Fruit fly (Drosophila melanogaster) whole organism, pupa: Measurements from ENCODE around the gene CG7579.

ENCODE experiments used
- CG10348 ChIP-seq: fragments of 200-800 bp; sonication (Bioruptor generic); IDR thresholded peaks from 2 replicates; pipeline ENCODE4 v1.3.6; 2022; ENCODE audit warnings: missing biosample characterization, missing genetic modification characterization
- CG12605 ChIP-seq: fragments of 200-800 bp; sonication (Bioruptor generic); IDR thresholded peaks from 2 replicates; pipeline ENCODE4 v1.3.6; 2022; ENCODE audit warnings: missing biosample characterization, missing genetic modification characterization
- CG13204 ChIP-seq: fragments of 200-800 bp; sonication (Bioruptor generic); optimal IDR thresholded peaks from 2 replicates; lab custom pipeline; 2018; ENCODE audit warnings: missing biosample characterization, mild to moderate bottlenecking, missing genetic modification characterization, moderate library complexity
- CG14655 ChIP-seq: fragments of 200-800 bp; sonication (Bioruptor generic); optimal IDR thresholded peaks from 3 replicates; lab custom pipeline; 2017; ENCODE audit warnings: mild to moderate bottlenecking, missing biosample characterization, missing genetic modification reagents, missing genetic modification characterization
- CG15710 ChIP-seq: fragments of 200-800 bp; sonication (Bioruptor generic); optimal IDR thresholded peaks from 2 replicates; lab custom pipeline; 2018; ENCODE audit warnings: missing biosample characterization, mild to moderate bottlenecking, missing genetic modification characterization, moderate library complexity
- CG17806 ChIP-seq: fragments of 200-800 bp; sonication (Bioruptor generic); optimal IDR thresholded peaks from 2 replicates; lab custom pipeline; 2018; ENCODE audit warnings: missing biosample characterization, mild to moderate bottlenecking, missing genetic modification characterization, moderate library complexity
- CG32121 ChIP-seq: fragments of 200-800 bp; sonication (Bioruptor generic); IDR thresholded peaks from 2 replicates; pipeline ENCODE4 v1.3.6; 2022; ENCODE audit warnings: missing biosample characterization, missing genetic modification characterization
- CG34367 ChIP-seq: fragments of 200-800 bp; sonication (Bioruptor generic); optimal IDR thresholded peaks from 2 replicates; lab custom pipeline; 2018; ENCODE audit warnings: missing biosample characterization, mild to moderate bottlenecking, missing genetic modification characterization
- CG4496 ChIP-seq: fragments of 200-800 bp; sonication (Bioruptor generic); IDR thresholded peaks from 3 replicates; pipeline ENCODE4 v1.3.6; 2022; ENCODE audit warnings: missing biosample characterization, missing genetic modification characterization
- CG8159 ChIP-seq: fragments of 200-800 bp; sonication (Bioruptor generic); optimal IDR thresholded peaks from 3 replicates; lab custom pipeline; 2018; ENCODE audit warnings: missing biosample characterization, mild to moderate bottlenecking, missing genetic modification characterization, moderate library complexity
- CG8301 ChIP-seq: fragments of 200-800 bp; sonication (Bioruptor generic); optimal IDR thresholded peaks from 2 replicates; lab custom pipeline; 2018; ENCODE audit warnings: missing biosample characterization, mild to moderate bottlenecking, missing genetic modification characterization
- CG9948 ChIP-seq: fragments of 200-800 bp; sonication (Bioruptor generic); optimal IDR thresholded peaks from 2 replicates; lab custom pipeline; 2018; ENCODE audit warnings: missing biosample characterization, mild to moderate bottlenecking, missing genetic modification characterization, moderate library complexity
- D1 ChIP-seq: fragments of 200-800 bp; sonication (Bioruptor generic); optimal IDR thresholded peaks from 2 replicates; lab custom pipeline; 2018; ENCODE audit warnings: missing biosample characterization, mild to moderate bottlenecking, missing genetic modification characterization, moderate library complexity
- EcR ChIP-seq: fragments of 200-800 bp; sonication (Bioruptor generic); optimal IDR thresholded peaks from 3 replicates; lab custom pipeline; 2019; ENCODE audit warnings: missing biosample characterization, missing genetic modification characterization, mild to moderate bottlenecking, moderate library complexity, missing genetic modification reagents
- Ets98B ChIP-seq: fragments of 200-800 bp; sonication (Bioruptor generic); IDR thresholded peaks from 2 replicates; pipeline ENCODE4 v1.3.6; 2022; ENCODE audit warnings: missing biosample characterization, missing genetic modification characterization
- Pif1A ChIP-seq: fragments of 200-800 bp; sonication (Bioruptor generic); optimal IDR thresholded peaks from 3 replicates; lab custom pipeline; 2016; ENCODE audit warnings: missing biosample characterization, missing genetic modification characterization
- Pif1B ChIP-seq: fragments of 200-800 bp; sonication (Bioruptor generic); optimal IDR thresholded peaks from 3 replicates; lab custom pipeline; 2016; ENCODE audit warnings: missing biosample characterization, missing genetic modification characterization
- Snoo ChIP-seq: fragments of 200-800 bp; sonication (Bioruptor generic); optimal IDR thresholded peaks from 3 replicates; lab custom pipeline; 2017; ENCODE audit warnings: missing biosample characterization, mild to moderate bottlenecking, missing genetic modification characterization, inconsistent platforms
- fd96Ca ChIP-seq: fragments of 200-800 bp; sonication (Bioruptor generic); IDR thresholded peaks from 3 replicates; pipeline ENCODE4 v1.3.6; 2022; ENCODE audit warnings: missing biosample characterization, missing genetic modification characterization
- gl ChIP-seq: fragments of 200-800 bp; sonication (Bioruptor generic); optimal IDR thresholded peaks from 2 replicates; lab custom pipeline; 2018; ENCODE audit warnings: missing biosample characterization, mild to moderate bottlenecking, missing genetic modification characterization
- rn ChIP-seq: fragments of 200-800 bp; sonication (Bioruptor generic); IDR thresholded peaks from 2 replicates; pipeline ENCODE4 v1.3.6; 2022; ENCODE audit warnings: missing biosample characterization, missing genetic modification characterization

CG7579 gene

DNA sequence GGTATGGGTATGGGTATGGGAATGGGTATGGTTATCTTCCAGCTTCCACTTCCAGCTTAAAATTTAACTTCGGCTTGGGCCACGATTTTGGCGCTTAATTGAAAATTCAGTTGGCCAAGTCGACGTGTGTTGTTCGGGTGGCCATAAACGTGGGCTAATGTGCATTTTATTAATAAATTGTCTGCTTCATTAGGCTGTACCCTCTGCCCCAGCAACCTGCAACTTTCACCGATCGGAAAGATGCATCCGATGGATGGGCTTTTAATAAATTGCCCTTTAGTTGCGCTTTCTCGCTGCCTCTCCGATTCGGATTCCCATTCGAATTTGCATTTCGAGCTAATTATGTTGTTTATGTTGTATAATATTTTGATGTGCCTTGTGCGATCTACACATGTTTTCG lies 11.9 kb upstream of the CG7579 start:
- TF ChIP-seq CG4496 (GFP tag; lab: Robert Waterston, UW): 0 out of 3 replicates have a peak, but pooled peaks have one; percentile 48
- TF ChIP-seq CG9948 (tag; lab: Kevin White, UChicago): no peak

DNA sequence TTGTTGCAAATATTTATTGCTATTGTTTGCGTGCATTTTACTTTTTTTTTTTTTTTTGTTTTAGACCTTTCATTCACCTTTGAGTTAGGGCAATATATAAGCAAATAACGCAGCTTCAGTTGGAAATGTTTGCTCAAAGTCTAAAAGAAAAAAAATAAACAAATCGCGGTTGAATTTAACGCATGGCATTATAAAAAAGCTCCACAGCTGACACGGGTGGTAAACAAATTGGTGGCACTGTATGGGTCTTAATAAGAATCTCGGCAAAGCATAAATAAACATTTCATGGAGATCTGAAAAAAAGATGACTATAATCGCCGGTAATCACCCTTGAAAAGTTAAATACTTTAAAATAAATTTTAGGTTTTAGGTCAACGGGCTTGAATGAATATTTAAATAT lies 11.2 kb upstream of the CG7579 start:
- TF ChIP-seq gl (tag; lab: Kevin White, UChicago) (no peak), Pif1B (GFP tag; lab: Kevin White, UChicago) (no peak), CG32121 (GFP tag; lab: Robert Waterston, UW) (no peak), Pif1A (GFP tag; lab: Kevin White, UChicago) (no peak), CG13204 (GFP tag; lab: Kevin White, UChicago) (no peak), EcR (GFP tag; lab: Kevin White, UChicago) (no peak), CG17806 (tag; lab: Kevin White, UChicago) (no peak), CG34367 (tag; lab: Kevin White, UChicago) (no peak), D1 (tag; lab: Kevin White, UChicago) (no peak), CG8159 (tag; lab: Kevin White, UChicago) (no peak), CG12605 (no peak), Ets98B (GFP tag; lab: Robert Waterston, UW) (no peak), CG8301 (tag; lab: Kevin White, UChicago) (no peak)
- TF ChIP-seq, all 21 proteins: peak for 0

DNA sequence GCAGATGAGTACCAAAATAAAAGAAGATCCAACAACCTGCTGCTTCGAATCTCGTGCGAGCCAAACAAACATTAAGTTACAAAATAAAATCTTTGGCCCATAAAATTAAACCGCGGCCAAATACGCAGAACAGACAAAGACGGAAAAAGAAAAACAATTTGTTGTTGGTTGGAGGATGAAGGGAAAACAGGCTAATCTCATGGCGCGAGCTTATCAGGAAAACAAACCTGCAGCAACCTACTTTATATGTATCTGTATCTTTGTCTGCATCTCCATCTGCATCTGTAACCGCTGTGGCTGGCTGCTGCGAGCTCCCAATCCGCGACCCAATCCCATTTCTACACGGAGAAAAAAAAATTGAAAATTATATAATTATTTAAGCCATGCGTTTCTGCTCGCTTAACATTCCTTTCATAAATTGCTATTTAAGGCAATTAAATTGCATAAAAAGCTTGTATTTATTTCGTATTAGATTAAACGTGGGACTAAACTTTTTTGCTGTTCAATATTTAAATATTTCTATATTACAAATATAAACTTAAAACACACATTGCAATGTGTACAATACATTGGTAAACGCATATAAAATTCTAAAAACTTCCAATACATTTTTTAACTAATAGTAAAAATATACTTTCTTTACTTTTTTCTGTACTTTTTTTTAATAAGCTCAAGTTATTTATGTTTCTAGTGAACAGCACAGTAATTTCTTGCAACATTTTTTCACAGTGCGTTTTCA lies 9.7 kb upstream of the CG7579 start:
- TF ChIP-seq CG15710 (tag; lab: Kevin White, UChicago) (peak; percentile 20), D1 (tag; lab: Kevin White, UChicago) (no peak), CG12605 (no peak), Snoo (tag; lab: Kevin White, UChicago) (peak; percentile 4), Pif1B (GFP tag; lab: Kevin White, UChicago) (peak; percentile 25), CG17806 (tag; lab: Kevin White, UChicago) (peak; percentile 32), CG13204 (GFP tag; lab: Kevin White, UChicago) (no peak), Ets98B (GFP tag; lab: Robert Waterston, UW) (no peak), rn (GFP tag; lab: Robert Waterston, UW) (no peak), CG8301 (tag; lab: Kevin White, UChicago) (no peak), CG14655 (GFP tag; lab: Kevin White, UChicago) (peak; percentile 57), CG34367 (tag; lab: Kevin White, UChicago) (peak; percentile 9), fd96Ca (GFP tag; lab: Robert Waterston, UW) (no peak), CG32121 (GFP tag; lab: Robert Waterston, UW) (no peak), CG8159 (tag; lab: Kevin White, UChicago) (peak; percentile 59), gl (tag; lab: Kevin White, UChicago) (no peak), CG9948 (tag; lab: Kevin White, UChicago) (peak; percentile 48)

DNA sequence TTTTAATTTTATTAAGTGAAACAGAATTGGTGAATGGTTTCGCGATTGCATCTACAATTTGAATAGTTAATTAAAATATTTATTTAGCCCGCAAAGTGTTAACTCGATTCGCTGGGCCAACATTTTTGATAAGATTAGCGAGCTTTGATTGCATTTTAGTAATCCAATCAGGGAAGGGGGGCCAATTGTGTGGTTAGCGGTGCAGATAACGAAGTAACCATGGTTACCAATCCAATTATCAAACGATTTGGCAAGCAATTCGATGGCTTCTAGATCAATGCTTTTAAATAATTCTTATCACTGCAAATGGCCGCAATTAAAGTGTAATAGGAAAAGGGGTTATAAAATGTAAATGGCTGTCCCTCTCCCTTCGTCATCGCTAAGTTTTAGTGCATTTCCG lies 9.1 kb upstream of the CG7579 start:
- no peak for TF ChIP-seq CG10348
- no peak for TF ChIP-seq CG8159 (tag; lab: Kevin White, UChicago)
- no peak for TF ChIP-seq gl (tag; lab: Kevin White, UChicago)
- no peak for TF ChIP-seq D1 (tag; lab: Kevin White, UChicago)
- no peak for TF ChIP-seq CG4496 (GFP tag; lab: Robert Waterston, UW)
- TF ChIP-seq CG34367 (tag; lab: Kevin White, UChicago): no peak
- TF ChIP-seq CG14655 (GFP tag; lab: Kevin White, UChicago): no peak
- TF ChIP-seq fd96Ca (GFP tag; lab: Robert Waterston, UW): no peak
- TF ChIP-seq CG12605: no peak
- TF ChIP-seq CG17806 (tag; lab: Kevin White, UChicago): no peak
- TF ChIP-seq CG9948 (tag; lab: Kevin White, UChicago): no peak
- TF ChIP-seq CG32121 (GFP tag; lab: Robert Waterston, UW): no peak
- no peak for TF ChIP-seq CG13204 (GFP tag; lab: Kevin White, UChicago)
- no peak for TF ChIP-seq Ets98B (GFP tag; lab: Robert Waterston, UW)
- TF ChIP-seq, all 21 proteins: peak for 0

DNA sequence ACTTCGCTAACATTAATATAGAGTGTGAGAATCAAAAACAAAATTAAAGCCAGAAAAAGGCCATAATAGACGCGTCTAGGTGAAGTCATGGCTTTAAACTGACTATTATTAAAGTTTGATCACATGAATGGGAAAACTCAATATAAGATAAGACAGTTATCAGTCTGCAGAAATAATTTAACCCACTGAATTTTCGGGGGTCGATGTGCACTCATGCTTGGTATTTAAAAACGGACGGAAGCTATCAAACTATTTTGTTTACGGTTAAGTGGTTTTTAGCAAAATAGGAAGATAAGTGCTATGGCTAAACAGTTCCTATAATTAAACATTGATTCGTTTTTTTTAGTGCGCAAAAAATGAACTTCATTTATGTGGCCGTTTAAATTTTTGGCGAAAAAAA lies 8.7 kb upstream of the CG7579 start, which contains the start of gene CG34451:
Gene CG34451, minus strand, starts transcription at position 101 of the 400 bp plus-strand sequence.
- TF ChIP-seq rn (GFP tag; lab: Robert Waterston, UW) (no peak), CG8301 (tag; lab: Kevin White, UChicago) (no peak), CG14655 (GFP tag; lab: Kevin White, UChicago) (no peak), CG4496 (GFP tag; lab: Robert Waterston, UW) (no peak), fd96Ca (GFP tag; lab: Robert Waterston, UW) (no peak), CG32121 (GFP tag; lab: Robert Waterston, UW) (no peak), Ets98B (GFP tag; lab: Robert Waterston, UW) (no peak), CG12605 (no peak), EcR (GFP tag; lab: Kevin White, UChicago) (no peak), CG17806 (tag; lab: Kevin White, UChicago) (no peak), CG9948 (tag; lab: Kevin White, UChicago) (no peak), gl (tag; lab: Kevin White, UChicago) (no peak), CG34367 (tag; lab: Kevin White, UChicago) (no peak), CG13204 (GFP tag; lab: Kevin White, UChicago) (no peak)
